Fruit fly (Drosophila melanogaster) Kc167 (cell line): ENCODE results near the gene CG3505.

ENCODE experiments used
- Myc ChIP-seq: fragments of >200 bp; optimal IDR thresholded peaks from 2 replicates; lab custom pipeline; 2017; ENCODE audit warnings: missing external identifiers
- h ChIP-seq: fragments of >200 bp; optimal IDR thresholded peaks from 3 replicates; lab custom pipeline; 2018; ENCODE audit warnings: missing external identifiers

dm6 chr3R:14707703-14708643 is 50.7 kb downstream of the CG3505 start:
- no peak for TF ChIP-seq h (lab: Kevin White, UChicago)
- no peak for TF ChIP-seq Myc (lab: Kevin White, UChicago)
